Fruit fly (Drosophila melanogaster) whole organism, larva: ENCODE results near the gene scaf6.

Source experiments
- noc ChIP-seq: fragments of 200-800 bp; sonication (Bioruptor generic); optimal IDR thresholded peaks from 3 replicates; lab custom pipeline; 2019; ENCODE audit warnings: missing biosample characterization, mild to moderate bottlenecking, missing genetic modification characterization, moderate library complexity

Gene scaf6

DNA sequence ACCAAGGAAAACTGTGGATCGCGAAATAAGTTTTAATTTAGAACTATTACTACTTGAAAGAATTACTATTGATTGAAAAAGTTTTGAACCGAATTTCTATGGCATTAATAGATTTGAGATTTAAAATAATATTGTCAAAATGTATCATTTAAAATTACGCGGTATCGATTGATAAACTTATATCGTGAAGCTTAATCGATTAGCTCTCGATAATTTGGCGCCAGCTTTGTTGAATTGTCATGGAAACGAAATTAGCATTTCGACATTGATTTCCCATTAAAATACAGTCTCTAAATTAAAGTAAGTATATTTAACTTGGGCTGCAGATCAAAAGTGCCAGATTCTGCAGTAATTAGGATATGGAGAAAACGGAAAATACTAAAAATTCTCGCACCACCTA, 15.1 kb downstream of the scaf6 start, which contains the start of gene CG7730:
TSS of gene CG7730 (plus strand) at position 206 of the 400 bp plus-strand sequence.
- no peak for TF ChIP-seq noc (tag; lab: Kevin White, UChicago)

DNA sequence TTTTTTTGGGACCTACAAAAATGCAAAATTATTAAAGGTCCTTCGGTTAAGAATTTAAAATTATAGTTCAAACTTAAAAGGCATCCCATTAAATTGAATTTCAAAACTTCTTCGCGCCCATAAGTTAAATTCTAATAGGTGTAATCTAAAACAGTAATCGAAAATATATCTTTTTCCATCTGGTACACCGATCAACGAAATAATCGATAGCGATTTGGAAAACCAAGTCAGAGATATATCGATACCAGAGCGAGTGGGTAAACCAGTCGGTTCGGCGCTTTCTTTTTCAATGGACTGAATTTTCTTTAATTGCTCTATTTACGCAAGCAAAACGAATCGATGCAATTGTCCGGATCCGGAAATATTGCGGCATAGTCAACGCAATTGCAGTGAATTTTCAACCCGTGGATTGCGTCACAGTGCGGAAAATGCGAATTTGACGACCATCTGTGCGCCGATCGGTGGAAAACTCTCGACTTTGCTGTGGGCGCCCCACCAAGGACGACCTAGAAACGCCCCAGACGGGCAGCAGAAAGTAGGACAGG, 18.2 kb downstream of the scaf6 start, which contains the start of gene Fit2:
TSS of gene Fit2 (plus strand) at position 234 of the 545 bp plus-strand sequence.
- no peak for TF ChIP-seq noc (tag; lab: Kevin White, UChicago)

DNA sequence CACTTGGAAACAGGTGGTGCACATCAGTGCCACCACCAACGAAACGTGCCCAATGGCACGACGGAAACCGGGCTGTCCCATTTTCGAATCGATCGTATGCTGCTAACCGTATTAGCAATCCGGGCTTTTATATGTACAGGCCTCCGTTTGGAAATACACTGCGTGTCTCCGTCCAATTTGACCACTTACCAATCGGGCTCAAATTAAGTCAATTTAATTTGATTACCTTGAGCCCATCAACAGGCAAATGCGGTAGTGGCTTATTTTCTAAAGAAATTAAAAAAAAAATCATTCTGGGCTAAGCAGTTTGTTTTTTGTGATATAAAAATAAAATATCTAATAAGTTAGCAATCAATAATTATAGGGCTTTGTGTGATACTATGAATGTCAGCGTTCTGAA, 18.7 kb downstream of the scaf6 start, which contains the start of gene a10:
TSS of gene a10 (minus strand) at position 101 of the 400 bp plus-strand sequence.
- no peak for TF ChIP-seq noc (tag; lab: Kevin White, UChicago)

DNA sequence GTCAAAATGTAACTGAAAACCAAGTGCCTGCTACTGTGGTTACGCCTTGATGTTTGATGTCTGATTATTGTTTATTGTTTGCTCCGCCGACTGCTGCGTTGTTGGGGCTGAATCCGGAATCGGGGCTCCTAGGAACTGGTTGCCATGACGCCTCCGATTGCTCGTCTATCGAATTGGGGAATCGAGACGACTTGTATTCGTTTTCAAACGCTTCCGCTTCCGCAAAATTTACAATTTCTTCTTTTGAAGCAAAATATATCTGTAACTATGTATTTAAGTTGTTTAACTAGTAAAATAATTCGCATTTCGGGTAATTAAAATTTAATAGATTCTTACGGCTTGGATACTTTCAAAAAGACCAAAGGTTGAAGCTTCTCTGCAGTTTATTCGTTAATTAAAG, 19.6 kb downstream of the scaf6 start, which contains the start of gene CG6652:
TSS of gene CG6652 (minus strand) at position 101 of the 400 bp plus-strand sequence.
- no peak for TF ChIP-seq noc (tag; lab: Kevin White, UChicago)

DNA sequence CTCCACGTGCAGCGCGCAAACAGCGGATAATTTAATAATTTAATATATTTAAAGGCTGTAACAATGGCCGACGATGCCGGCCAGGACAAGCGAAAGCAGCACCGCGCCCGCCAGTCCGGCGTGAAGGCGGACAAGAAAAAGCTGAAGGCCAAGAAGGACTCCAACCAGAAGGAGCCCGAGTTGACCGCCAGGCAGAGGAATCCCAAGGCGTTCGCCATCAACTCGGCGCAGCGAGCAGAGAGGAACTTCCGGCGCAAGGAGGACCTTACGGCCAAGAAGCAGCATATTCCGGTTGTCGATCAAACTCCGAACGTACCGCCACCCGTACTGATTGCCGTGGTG, 25.8 kb downstream of the scaf6 start:
- no peak for TF ChIP-seq noc (tag; lab: Kevin White, UChicago)

DNA sequence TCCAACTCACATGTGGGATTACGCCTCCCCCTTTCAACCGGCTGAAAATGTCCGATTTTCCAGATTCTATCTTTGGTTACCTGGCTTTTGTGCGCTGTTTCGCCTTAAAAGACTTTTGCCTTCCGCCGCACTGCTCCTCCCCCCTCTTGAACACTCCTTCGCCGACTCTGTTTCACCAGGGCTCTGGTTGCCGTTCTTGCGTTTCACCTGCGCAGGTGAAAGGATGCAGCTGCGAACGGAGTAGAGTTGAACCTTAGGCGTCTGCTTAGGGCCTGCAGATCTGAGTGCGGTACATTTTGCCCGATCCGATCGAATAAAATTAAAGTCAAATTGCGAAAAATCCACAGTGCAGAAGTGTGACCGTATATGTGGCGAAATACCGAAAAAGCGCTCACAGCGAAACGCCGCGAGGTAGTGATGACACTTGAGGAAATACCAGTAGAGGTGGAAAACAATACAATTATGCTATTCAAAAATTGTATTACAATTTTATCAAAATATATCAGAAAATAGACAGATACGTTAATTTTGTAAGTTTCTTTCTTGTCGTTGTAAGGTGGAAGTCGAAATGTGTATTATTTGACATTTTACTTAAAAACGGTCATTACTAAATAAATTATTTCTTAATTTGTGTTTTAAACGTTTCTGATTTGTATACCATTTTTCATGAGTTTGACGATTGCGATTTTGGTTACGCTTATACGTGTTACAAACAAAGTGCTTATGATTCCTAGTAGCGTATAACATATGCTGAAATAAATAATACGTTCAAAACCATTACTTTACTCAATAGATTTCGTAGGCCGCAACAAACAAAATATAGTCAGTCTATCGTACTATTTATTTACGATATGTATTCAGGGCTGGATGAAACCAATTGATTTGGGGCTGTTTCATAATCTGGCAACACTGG, 26.5 kb downstream of the scaf6 start, which contains the start of the genes CG6664 and CG7728:
TSS of gene CG6664 (minus strand) at position 518 of the 913 bp plus-strand sequence.
TSS of gene CG7728 (plus strand) at position 874 of the 913 bp plus-strand sequence.
- no peak for TF ChIP-seq noc (tag; lab: Kevin White, UChicago)

DNA sequence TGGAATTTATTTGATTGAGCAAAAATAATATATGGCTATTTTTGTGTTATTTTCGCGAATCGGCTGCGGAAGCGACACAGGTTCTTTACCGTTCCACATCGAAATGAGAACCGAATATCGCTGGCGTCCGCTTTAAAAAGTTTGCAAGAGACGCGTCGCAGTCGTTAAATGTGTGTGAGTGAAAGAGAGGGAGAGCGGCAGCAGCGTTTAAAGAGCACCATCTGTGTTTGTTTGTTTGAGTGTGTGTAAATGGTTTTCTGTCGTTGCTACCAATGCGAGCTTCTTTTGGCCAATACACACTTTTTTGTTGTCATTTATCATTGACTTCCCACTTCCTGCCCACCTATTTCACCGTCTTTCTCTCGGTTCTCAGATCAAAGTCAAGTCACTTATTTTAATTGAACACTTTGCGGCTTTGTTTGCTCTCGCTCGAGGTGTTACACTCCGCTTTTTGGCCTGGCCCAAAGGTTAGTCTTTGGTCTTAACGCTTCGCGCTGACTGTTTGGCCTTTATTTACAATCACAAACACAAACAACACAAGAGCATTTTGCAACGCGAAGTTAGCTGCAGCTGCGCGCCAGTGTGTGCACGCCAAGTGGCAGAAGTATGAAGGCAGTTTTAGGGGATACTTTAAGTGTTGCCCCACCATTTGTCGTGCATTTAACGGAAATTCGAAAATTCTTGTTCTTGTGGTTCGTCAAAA, 30.2 kb downstream of the scaf6 start, which contains the start of gene CG3764:
TSS of gene CG3764 (minus strand) at position 549 of the 703 bp plus-strand sequence.
- TF ChIP-seq noc (tag; lab: Kevin White, UChicago), result peak; percentile 60

DNA sequence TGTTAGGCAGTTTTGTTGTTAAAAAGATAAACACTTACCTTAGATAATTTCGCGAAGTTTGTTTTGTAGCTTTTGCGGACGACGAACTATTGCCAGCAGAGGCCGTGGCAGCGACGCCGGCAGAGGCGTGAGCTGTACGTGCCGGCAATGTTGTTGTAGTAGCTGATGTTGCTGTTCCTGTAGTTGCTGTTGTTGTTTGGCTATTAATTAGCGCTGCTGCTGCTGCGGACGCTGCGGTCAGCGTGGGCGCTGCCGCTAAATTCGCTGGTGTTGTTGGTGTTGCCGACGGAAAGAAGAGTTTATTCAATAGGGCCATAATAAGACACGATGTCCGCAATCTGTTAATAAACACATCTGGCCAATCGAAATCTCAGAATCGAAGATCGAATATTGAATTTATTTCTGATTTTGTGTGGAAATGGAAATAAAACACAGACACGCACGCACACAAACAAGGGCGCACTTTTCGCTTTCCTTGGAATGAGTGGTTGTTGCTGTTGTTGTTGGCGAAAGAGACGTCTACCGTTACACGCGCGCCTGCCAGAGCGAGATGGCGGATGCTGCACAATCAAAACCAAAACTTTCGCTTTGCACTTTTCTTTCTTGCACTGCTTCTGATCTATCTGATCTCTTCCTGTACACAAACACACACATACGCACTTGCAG, 30.9 kb downstream of the scaf6 start:
- TF ChIP-seq noc (tag; lab: Kevin White, UChicago), result no peak

DNA sequence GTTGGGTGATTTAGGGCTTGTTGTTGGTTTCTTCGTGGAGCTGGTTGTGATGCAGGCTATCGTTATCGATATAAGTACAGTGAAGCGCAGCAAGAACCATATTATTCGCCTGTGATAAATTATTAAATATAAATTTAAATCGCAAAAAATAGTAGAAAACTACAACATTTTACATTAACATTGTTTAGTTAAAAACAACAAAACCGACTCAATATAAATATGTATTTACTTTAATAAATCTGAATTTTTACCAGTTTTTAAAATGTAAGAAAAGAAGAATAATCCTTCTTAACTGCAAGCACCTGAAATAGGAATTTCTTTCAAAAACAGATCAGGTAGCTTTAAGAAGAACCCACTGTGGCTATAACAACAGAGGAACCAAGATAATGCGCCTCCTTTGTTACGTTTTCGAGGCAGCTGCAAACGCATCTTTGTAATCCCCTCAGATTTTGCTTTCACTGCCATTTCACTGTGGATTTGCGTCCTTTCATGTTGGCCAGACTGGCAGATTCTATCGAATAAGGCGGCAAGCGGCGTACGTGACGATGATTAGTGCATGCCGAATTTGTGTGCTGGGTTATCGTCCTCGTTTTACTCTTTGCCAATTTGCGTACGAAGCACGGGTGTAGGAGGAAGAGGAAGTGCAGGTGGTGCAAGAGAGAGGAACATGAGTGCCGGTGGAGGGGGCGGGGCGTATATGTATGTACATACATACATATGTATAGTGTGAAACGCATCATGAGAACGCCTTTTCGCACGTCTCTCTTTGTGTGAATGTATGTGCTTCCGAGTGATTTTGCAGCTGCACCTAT, 31.7 kb downstream of the scaf6 start:
- no peak for TF ChIP-seq noc (tag; lab: Kevin White, UChicago)

DNA sequence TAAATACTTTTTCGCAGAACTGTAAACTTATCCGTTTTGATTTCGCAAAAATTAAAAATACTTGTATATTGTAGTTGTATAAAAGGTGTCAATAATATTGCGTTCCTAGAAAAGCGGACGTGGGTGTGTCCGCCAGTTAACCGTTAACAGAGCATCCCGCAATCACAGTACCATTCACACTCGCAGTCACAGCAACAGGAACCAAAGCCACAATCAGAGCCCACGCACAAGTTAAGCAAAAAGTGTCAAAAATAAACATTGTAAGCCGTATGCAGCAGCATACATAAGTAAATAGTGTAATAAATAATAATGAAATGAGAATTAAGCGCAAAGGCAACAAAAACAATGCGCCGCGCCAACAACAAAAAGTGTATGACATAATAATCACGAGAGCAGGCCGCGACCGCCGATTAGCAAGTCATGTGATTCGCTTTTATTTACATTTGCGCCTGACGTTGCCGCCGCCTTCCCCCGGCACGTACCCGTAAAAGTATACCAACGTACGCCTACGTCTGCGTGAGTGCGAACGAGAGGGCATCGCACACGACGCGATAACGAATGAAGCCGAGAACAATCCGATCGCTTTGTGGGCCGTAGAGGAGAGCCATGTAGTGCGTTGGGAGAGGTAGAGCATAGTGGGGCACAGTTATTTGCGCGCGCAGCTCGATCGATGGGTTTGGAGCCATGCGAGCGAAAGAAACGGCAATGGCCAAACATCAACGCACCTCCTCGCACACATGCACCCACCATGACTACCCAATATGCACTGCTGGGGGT, 32.5 kb downstream of the scaf6 start:
- TF ChIP-seq noc (tag; lab: Kevin White, UChicago), result peak; percentile 91

DNA sequence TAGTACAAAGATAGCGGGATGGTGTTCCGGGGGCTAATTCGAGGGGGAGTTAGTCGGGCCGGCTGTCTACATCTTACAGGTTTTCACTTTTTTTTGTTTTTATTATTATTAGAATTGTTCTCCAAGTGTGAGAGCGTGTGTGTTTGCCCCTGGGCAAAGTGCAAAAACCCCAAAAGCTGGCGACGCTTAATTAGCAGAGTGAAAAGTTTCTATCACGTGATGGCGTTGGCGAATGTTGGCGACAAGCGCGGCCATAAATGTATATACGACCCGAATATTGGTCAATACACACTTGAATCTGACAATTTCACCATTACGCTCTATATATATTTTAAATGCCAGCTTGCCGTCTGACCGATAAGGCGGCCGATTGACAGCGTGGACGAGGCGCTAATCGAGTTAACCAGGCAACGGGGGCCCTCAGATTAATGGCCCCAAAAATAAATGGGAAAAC, 33.4 kb downstream of the scaf6 start:
- peak; percentile 81 for TF ChIP-seq noc (tag; lab: Kevin White, UChicago)

DNA sequence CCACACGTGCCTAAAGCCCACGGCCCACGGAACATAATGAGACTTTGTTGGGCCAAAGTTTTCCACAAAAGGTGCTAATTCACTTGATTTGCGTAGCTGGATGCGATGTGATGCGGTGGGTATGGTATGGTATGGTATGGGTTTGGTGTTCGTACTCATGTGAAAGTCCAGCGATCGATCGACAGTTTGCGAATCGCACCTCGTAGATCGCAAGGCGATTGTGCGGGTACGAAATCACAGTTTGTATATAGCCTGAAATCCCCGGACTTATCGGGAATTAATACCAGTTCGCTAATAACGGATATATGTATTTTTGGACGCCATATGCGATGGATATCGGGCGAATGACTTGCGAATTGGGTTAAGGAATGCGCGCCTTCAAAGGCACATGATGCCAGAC, 34.4 kb downstream of the scaf6 start:
- TF ChIP-seq noc (tag; lab: Kevin White, UChicago), result no peak

DNA sequence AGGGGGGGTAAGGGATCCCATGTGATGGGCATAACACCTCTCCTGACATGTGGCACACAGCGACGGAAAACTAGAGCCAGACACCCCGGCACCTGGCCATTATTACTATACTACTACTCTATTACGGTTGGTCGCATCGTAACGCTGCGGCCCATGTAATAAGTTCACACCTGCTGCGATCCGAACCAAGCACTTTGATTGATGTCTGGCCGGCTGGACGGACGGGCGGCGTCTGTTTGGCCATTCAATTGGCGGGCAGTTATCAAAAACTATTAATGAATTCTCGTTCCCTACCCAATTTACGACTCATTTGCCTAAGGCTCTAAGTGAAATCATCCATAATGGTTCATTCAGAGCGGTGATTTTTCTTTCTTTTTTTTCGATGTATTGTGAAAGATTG, 34.9 kb downstream of the scaf6 start:
- no peak for TF ChIP-seq noc (tag; lab: Kevin White, UChicago)
